Worm (Caenorhabditis elegans) whole organism, young adult: ENCODE results near the gene C49C3.8.

Experiments used
- C17E4.6 ChIP-seq: fragments of 200-800 bp; sonication (Bioruptor generic); IDR thresholded peaks from 2 replicates; pipeline ENCODE4 v1.3.6; 2022; ENCODE audit warnings: missing genetic modification reagents, missing genetic modification characterization, missing compliant biosample characterization
- F10E7.11 ChIP-seq: sonication (generic microtip); optimal IDR thresholded peaks from 2 replicates; lab custom pipeline; 2017; ENCODE audit warnings: mild to moderate bottlenecking, missing genetic modification characterization, moderate library complexity, missing compliant biosample characterization
- F33H1.4 ChIP-seq: fragments of 200-800 bp; sonication (Bioruptor generic); IDR thresholded peaks from 2 replicates; pipeline ENCODE4 v1.3.6; 2022; ENCODE audit warnings: missing genetic modification reagents, missing genetic modification characterization, missing compliant biosample characterization
- F39B2.1 ChIP-seq: fragments of 200-800 bp; sonication (Bioruptor generic); IDR thresholded peaks from 2 replicates; pipeline ENCODE4 v1.3.6; 2022; ENCODE audit warnings: missing genetic modification reagents, missing genetic modification characterization, missing compliant biosample characterization
- F49E8.2 ChIP-seq: sonication (generic microtip); optimal IDR thresholded peaks from 3 replicates; lab custom pipeline; 2017; ENCODE audit warnings: missing genetic modification characterization, mild to moderate bottlenecking, missing compliant biosample characterization, antibody characterized with exemption, moderate library complexity; ENCODE audit not compliant: insufficient read depth
- F57C9.4 ChIP-seq: sonication (generic microtip); optimal IDR thresholded peaks from 2 replicates; lab custom pipeline; 2017; ENCODE audit warnings: mild to moderate bottlenecking, missing genetic modification characterization, missing compliant biosample characterization
- K12H6.12 ChIP-seq: fragments of 200-800 bp; sonication (Bioruptor generic); optimal IDR thresholded peaks from 2 replicates; lab custom pipeline; 2018; ENCODE audit warnings: mild to moderate bottlenecking, missing genetic modification characterization, missing compliant biosample characterization
- T07F8.4 ChIP-seq: sonication (generic microtip); optimal IDR thresholded peaks from 2 replicates; lab custom pipeline; 2016; ENCODE audit warnings: mild to moderate bottlenecking, missing genetic modification characterization, moderate library complexity, missing compliant biosample characterization
- Y53G8AR.9 ChIP-seq: fragments of 200-800 bp; sonication (Bioruptor generic); conservative IDR thresholded peaks from 2 replicates; pipeline ENCODE4 v1.3.6; 2022; ENCODE audit warnings: missing genetic modification reagents, missing genetic modification characterization, missing compliant biosample characterization
- ZK185.1 ChIP-seq: sonication (generic microtip); optimal IDR thresholded peaks from 2 replicates; lab custom pipeline; 2016; ENCODE audit warnings: mild to moderate bottlenecking, missing genetic modification characterization, missing compliant biosample characterization; ENCODE audit not compliant: poor library complexity, severe bottlenecking
- akir-1 ChIP-seq: fragments of 200-800 bp; sonication (Bioruptor generic); optimal IDR thresholded peaks from 2 replicates; lab custom pipeline; 2018; ENCODE audit warnings: mild to moderate bottlenecking, missing genetic modification characterization, moderate library complexity, missing compliant biosample characterization
- aptf-2 ChIP-seq: fragments of 200-800 bp; sonication (Bioruptor generic); conservative IDR thresholded peaks from 2 replicates; pipeline ENCODE4 v1.3.6; 2022; ENCODE audit warnings: missing genetic modification reagents, missing genetic modification characterization, missing compliant biosample characterization
- athp-1 ChIP-seq: sonication (generic microtip); optimal IDR thresholded peaks from 2 replicates; lab custom pipeline; 2017; ENCODE audit warnings: mild to moderate bottlenecking, missing genetic modification characterization, missing compliant biosample characterization
- attf-3 ChIP-seq: fragments of 200-800 bp; sonication (Bioruptor generic); conservative IDR thresholded peaks from 2 replicates; pipeline ENCODE4 v1.3.6; 2022; ENCODE audit warnings: missing genetic modification reagents, missing genetic modification characterization, missing compliant biosample characterization
- bed-1 ChIP-seq: fragments of 200-800 bp; sonication (Bioruptor generic); IDR thresholded peaks from 2 replicates; pipeline ENCODE4 v1.3.6; 2022; ENCODE audit warnings: missing genetic modification reagents, missing genetic modification characterization, missing compliant biosample characterization
- cebp-2 ChIP-seq: fragments of 200-800 bp; sonication (Bioruptor generic); IDR thresholded peaks from 2 replicates; pipeline ENCODE4 v1.3.6; 2022; ENCODE audit warnings: missing genetic modification characterization, missing compliant biosample characterization
- ceh-40 ChIP-seq: fragments of 200-800 bp; sonication (Bioruptor generic); IDR thresholded peaks from 2 replicates; pipeline ENCODE4 v1.3.6; 2022; ENCODE audit warnings: missing genetic modification characterization, missing compliant biosample characterization
- ceh-79 ChIP-seq: sonication (generic microtip); optimal IDR thresholded peaks from 2 replicates; lab custom pipeline; 2017; ENCODE audit warnings: mild to moderate bottlenecking, missing genetic modification characterization, missing compliant biosample characterization
- dpff-1 ChIP-seq: sonication (generic microtip); optimal IDR thresholded peaks from 2 replicates; lab custom pipeline; 2017; ENCODE audit warnings: mild to moderate bottlenecking, missing genetic modification characterization, missing compliant biosample characterization
- dpl-1 ChIP-seq: fragments of 150-350 bp; optimal IDR thresholded peaks from 2 replicates; lab custom pipeline; 2014; ENCODE audit warnings: missing biosample characterization, missing genetic modification reagents, missing genetic modification characterization
- efl-1 ChIP-seq: fragments of 150-350 bp; optimal IDR thresholded peaks from 2 replicates; lab custom pipeline; 2014; ENCODE audit warnings: missing biosample characterization, missing genetic modification reagents, missing genetic modification characterization
- ekl-4 ChIP-seq: fragments of 200-800 bp; sonication (Bioruptor generic); IDR thresholded peaks from 2 replicates; pipeline ENCODE4 v1.3.6; 2022; ENCODE audit warnings: missing genetic modification reagents, missing genetic modification characterization, missing compliant biosample characterization
- fkh-3 ChIP-seq: sonication (generic microtip); optimal IDR thresholded peaks from 2 replicates; lab custom pipeline; 2016; ENCODE audit warnings: mild to moderate bottlenecking, missing genetic modification characterization, missing compliant biosample characterization
- hlh-12 ChIP-seq: sonication (generic microtip); optimal IDR thresholded peaks from 2 replicates; lab custom pipeline; 2016; ENCODE audit warnings: missing genetic modification characterization, missing compliant biosample characterization
- lin-26 ChIP-seq: fragments of 200-800 bp; sonication (Bioruptor generic); IDR thresholded peaks from 2 replicates; pipeline ENCODE4 v1.3.6; 2022; ENCODE audit warnings: missing genetic modification reagents, missing genetic modification characterization, missing compliant biosample characterization
- lin-35 ChIP-seq, 3 experiments: fragments of 150-350 bp in 2 of 3; sonication (generic microtip) in 1 of 3; optimal IDR thresholded peaks; 2 replicates each; lab custom pipeline; 2014 to 2018; ENCODE audit warnings: missing biosample characterization in 3 of 3, missing genetic modification characterization in 3 of 3, missing genetic modification reagents in 3 of 3
- lin-54 ChIP-seq: fragments of 200-800 bp; sonication (Bioruptor generic); optimal IDR thresholded peaks from 2 replicates; lab custom pipeline; 2018; ENCODE audit warnings: mild to moderate bottlenecking, missing genetic modification characterization, missing compliant biosample characterization
- lir-1 ChIP-seq: fragments of 200-800 bp; sonication (Bioruptor generic); conservative IDR thresholded peaks from 2 replicates; pipeline ENCODE4 v1.3.6; 2022; ENCODE audit warnings: missing genetic modification reagents, missing genetic modification characterization, missing compliant biosample characterization
- lsl-1 ChIP-seq: fragments of 200-800 bp; sonication (Bioruptor generic); optimal IDR thresholded peaks from 2 replicates; lab custom pipeline; 2018; ENCODE audit warnings: mild to moderate bottlenecking, missing genetic modification characterization, moderate library complexity, missing compliant biosample characterization
- lsy-27 ChIP-seq: sonication (generic microtip); optimal IDR thresholded peaks from 2 replicates; lab custom pipeline; 2017; ENCODE audit warnings: missing genetic modification characterization, mild to moderate bottlenecking, missing compliant biosample characterization, antibody characterized with exemption, missing genotype, borderline replicate concordance; ENCODE audit not compliant: insufficient read depth
- madf-3 ChIP-seq: fragments of 200-800 bp; sonication (Bioruptor generic); IDR thresholded peaks from 2 replicates; pipeline ENCODE4 v1.3.6; 2022; ENCODE audit warnings: missing genetic modification reagents, missing genetic modification characterization, missing compliant biosample characterization
- madf-6 ChIP-seq: fragments of 200-800 bp; sonication (Bioruptor generic); IDR thresholded peaks from 2 replicates; pipeline ENCODE4 v1.3.6; 2022; ENCODE audit warnings: missing genetic modification reagents, missing genetic modification characterization, missing compliant biosample characterization
- mel-28 ChIP-seq: sonication (generic microtip); optimal IDR thresholded peaks from 2 replicates; lab custom pipeline; 2016; ENCODE audit warnings: borderline replicate concordance, mild to moderate bottlenecking, missing genetic modification characterization, missing compliant biosample characterization
- nhr-80 ChIP-seq: sonication (generic microtip); optimal IDR thresholded peaks from 2 replicates; lab custom pipeline; 2016; ENCODE audit warnings: missing genetic modification characterization, missing compliant biosample characterization
- pbrm-1 ChIP-seq: fragments of 200-800 bp; sonication (Bioruptor generic); IDR thresholded peaks from 2 replicates; pipeline ENCODE4 v1.3.6; 2022; ENCODE audit warnings: missing genetic modification reagents, missing genetic modification characterization, missing compliant biosample characterization
- rpc-1 ChIP-seq, 2 experiments: fragments of 150-350 bp in 1 of 2; sonication (generic microtip) in 1 of 2; optimal IDR thresholded peaks; 2 replicates each; lab custom pipeline; 2014 to 2018; ENCODE audit warnings: missing biosample characterization in 1 of 2, missing genetic modification characterization in 1 of 2, missing genetic modification reagents in 1 of 2, missing genotype in 1 of 2
- snpc-1.3 ChIP-seq: sonication (generic microtip); optimal IDR thresholded peaks from 2 replicates; lab custom pipeline; 2017; ENCODE audit warnings: missing genetic modification characterization, mild to moderate bottlenecking, missing compliant biosample characterization, antibody characterized with exemption, moderate library complexity, missing genotype, missing genetic modification reagents; ENCODE audit not compliant: insufficient read depth
- somi-1 ChIP-seq: fragments of 200-800 bp; sonication (Bioruptor generic); optimal IDR thresholded peaks from 2 replicates; lab custom pipeline; 2018; ENCODE audit warnings: mild to moderate bottlenecking, missing genetic modification characterization, missing compliant biosample characterization
- sptf-2 ChIP-seq: fragments of 200-800 bp; sonication (Bioruptor generic); optimal IDR thresholded peaks from 2 replicates; lab custom pipeline; 2018; ENCODE audit warnings: mild to moderate bottlenecking, missing genetic modification characterization, missing compliant biosample characterization
- tbp1 ChIP-seq: fragments of 200-800 bp; sonication (Bioruptor generic); optimal IDR thresholded peaks from 2 replicates; lab custom pipeline; 2018; ENCODE audit warnings: mild to moderate bottlenecking, missing genetic modification characterization, missing compliant biosample characterization
- ztf-25 ChIP-seq: fragments of 200-800 bp; sonication (Bioruptor generic); IDR thresholded peaks from 2 replicates; pipeline ENCODE4 v1.3.6; 2022; ENCODE audit warnings: missing genetic modification reagents, missing genetic modification characterization, missing compliant biosample characterization
- ztf-28 ChIP-seq: fragments of 200-800 bp; sonication (Bioruptor generic); IDR thresholded peaks from 2 replicates; pipeline ENCODE4 v1.3.6; 2022; ENCODE audit warnings: missing genetic modification reagents, missing genetic modification characterization, missing compliant biosample characterization

Gene C49C3.8

DNA sequence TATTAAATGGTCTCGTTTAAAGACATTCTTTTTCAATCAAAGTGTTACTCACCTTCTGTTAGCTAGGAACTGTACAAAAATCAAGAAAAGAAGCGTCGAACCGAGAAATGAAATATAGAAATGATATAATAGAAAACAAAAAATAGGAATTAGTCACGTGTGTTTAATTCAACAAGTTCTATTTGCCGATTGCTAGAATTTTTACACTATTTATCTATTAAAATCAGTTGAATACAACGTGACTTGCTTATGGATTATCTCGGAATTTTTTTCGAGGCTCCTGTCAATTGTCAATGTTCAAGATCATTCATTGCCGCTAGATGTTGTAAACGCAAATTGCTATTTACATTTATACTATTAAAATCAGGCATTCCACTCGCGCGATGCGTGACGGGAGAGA lies 32.3 kb downstream of the C49C3.8 start, which contains the start of gene zipt-17:
zipt-17 (minus strand) TSS at position 101 of the 400 bp plus-strand sequence.
- TF ChIP-seq ekl-4 (GFP tag; lab: Robert Waterston, UW), result no peak

DNA sequence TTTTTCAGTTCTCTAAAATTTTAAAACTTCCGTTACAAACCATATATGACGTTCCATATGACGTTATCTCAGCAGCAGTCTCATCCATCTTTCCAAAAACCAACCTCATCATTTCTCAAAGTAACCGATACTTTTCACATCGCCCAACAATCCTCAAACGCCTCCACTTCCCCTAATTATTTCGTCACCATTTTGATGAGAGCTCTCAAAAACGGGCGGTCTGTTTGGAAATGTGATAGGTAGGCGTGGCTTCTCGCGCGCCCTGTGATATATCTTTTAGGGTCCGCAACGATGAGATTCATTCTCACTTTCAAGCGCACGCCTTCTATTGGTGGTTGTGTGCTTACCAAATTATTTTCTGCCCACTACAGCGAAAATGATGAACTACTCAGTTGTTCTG lies 33.3 kb downstream of the C49C3.8 start, which contains the start of gene trh-1:
trh-1 (plus strand) TSS at position 301 of the 400 bp plus-strand sequence.
- no peak for TF ChIP-seq Y53G8AR.9
- TF ChIP-seq rpc-1 (optimal IDR thresholded peaks at IDR 0.05; lab: Kevin White, UChicago), result no peak
- no peak for TF ChIP-seq rpc-1 (tag; optimal IDR thresholded peaks at IDR 0.05; lab: Kevin White, UChicago)
- TF ChIP-seq efl-1 (GFP tag; lab: Kevin White, UChicago), result no peak
- no peak for TF ChIP-seq K12H6.12
- TF ChIP-seq somi-1 (GFP tag; lab: Kevin White, UChicago), result no peak
- TF ChIP-seq ztf-25 (GFP tag; lab: Robert Waterston, UW), result no peak
- TF ChIP-seq dpl-1 (GFP tag; lab: Kevin White, UChicago), result no peak
- no peak for TF ChIP-seq lin-54 (GFP tag; lab: Kevin White, UChicago)
- no peak for TF ChIP-seq lin-35 (GFP tag; optimal IDR thresholded peaks at IDR 0.05; lab: Kevin White, UChicago)
- no peak for TF ChIP-seq tbp1
- TF ChIP-seq akir-1, result no peak
- TF ChIP-seq F33H1.4 (GFP tag; lab: Robert Waterston, UW), result no peak
- TF ChIP-seq cebp-2, result no peak
- no peak for TF ChIP-seq athp-1 (tag; lab: Kevin White, UChicago)
- TF ChIP-seq T07F8.4 (tag; lab: Kevin White, UChicago), result no peak

DNA sequence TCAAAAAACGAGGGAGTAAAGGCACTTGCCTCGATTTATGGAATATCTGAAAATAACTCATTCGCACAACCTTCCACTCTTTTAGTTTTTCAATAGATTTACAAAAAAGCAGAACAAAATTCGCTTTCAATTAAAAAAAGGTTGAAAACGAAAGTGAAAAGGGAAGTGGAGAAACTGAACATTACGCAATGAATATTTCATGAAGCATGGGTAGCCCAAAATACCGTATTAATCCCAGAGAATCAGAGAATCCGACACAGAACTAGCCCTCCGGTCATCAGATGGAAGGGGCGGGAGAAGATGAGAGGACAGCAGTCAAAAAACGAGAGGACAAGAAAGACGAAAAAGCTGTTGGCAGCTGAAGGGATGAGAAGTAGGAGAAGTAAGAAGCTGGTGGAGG lies 36.5 kb downstream of the C49C3.8 start, which contains the start of gene C30H6.5:
C30H6.5 (plus strand) TSS at position 301 of the 400 bp plus-strand sequence.
- TF ChIP-seq lsl-1 (GFP tag; lab: Kevin White, UChicago) (no peak), F33H1.4 (GFP tag; lab: Robert Waterston, UW) (no peak), lsy-27 (tag; lab: Kevin White, UChicago) (no peak), madf-6 (GFP tag; lab: Robert Waterston, UW) (no peak), attf-3 (GFP tag; lab: Robert Waterston, UW) (no peak), K12H6.12 (no peak), hlh-12 (no peak), lin-54 (GFP tag; lab: Kevin White, UChicago) (no peak), mel-28 (tag; lab: Kevin White, UChicago) (no peak), dpff-1 (tag; lab: Kevin White, UChicago) (no peak), F39B2.1 (no peak), C17E4.6 (GFP tag; lab: Robert Waterston, UW) (no peak)

DNA sequence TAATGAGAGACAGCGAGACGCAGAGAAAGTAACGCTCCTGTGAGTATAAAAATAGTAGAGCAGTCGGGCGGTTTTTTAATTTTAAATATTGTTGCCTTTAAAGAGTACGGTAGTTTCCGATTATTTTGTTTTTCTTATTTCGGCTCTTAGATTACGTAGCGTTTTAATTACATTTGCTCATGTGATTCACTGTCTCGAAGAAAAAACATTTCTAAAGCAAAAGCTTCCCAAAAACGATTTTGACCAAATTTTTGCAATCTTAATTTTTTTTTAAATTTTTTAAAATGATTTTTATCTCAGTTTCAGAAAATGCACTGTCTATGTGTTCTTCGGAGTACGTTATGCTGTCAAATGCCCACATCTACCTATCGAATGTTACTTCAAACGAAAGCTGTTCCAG lies 41.1 kb downstream of the C49C3.8 start, which contains the start of gene haf-1:
haf-1 (plus strand) TSS at position 301 of the 400 bp plus-strand sequence.
- TF ChIP-seq lir-1 (GFP tag; lab: Robert Waterston, UW) (no peak), nhr-80 (tag; lab: Kevin White, UChicago) (no peak), sptf-2 (no peak), ceh-40 (no peak), lin-26 (no peak), F57C9.4 (tag; lab: Kevin White, UChicago) (no peak), aptf-2 (no peak), ZK185.1 (tag; lab: Kevin White, UChicago) (no peak), athp-1 (tag; lab: Kevin White, UChicago) (no peak), ztf-28 (GFP tag; lab: Robert Waterston, UW) (no peak), F49E8.2 (tag; lab: Kevin White, UChicago) (no peak), madf-3 (GFP tag; lab: Robert Waterston, UW) (no peak), pbrm-1 (no peak), bed-1 (GFP tag; lab: Robert Waterston, UW) (no peak), ceh-79 (tag; lab: Kevin White, UChicago) (no peak), F10E7.11 (tag; lab: Kevin White, UChicago) (no peak), snpc-1.3 (tag; lab: Kevin White, UChicago) (no peak), fkh-3 (tag; lab: Kevin White, UChicago) (no peak)
